ENCODE assay signal across 4 worm cellular contexts in the genomic region with DNA sequence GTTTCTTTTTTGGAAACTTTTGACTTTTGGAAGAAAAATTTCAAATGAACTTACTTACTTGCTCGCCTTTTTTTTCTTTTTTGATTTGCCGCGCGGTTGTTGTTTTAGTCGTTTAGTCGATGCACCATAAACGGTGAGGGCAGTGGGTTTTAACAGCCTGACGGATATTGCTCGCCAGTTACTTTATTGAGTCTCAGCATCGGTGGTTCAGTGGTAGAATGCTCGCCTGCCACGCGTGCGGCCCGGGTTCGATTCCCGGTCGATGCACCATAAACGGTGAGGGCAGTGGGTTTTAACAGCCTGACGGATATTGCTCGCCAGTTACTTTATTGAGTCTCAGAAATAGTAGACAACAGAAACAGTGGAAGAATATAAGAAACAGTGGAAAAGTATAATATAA.
TF ChIP-seq lines count a peak whose summit lies in the region.

No protein-coding gene starts in this region.

TF ChIP-seq in whole organism, L4 larva, 104 proteins besides CTCF, POLR2A, EP300 and RAD21:
- TF ChIP-seq tra-1 (GFP tag; IDR thresholded peaks at IDR 0.05; lab: Robert Waterston, UW) (0 out of 2 replicates have a peak, but pooled peaks have one; percentile 14), lim-7 (GFP tag; IDR thresholded peaks at IDR 0.05; lab: Robert Waterston, UW) (peak; percentile 49; the same call in 1 of the 2 replicates)

TF ChIP-seq in whole organism, early embryonic, 17 proteins besides CTCF, POLR2A, EP300 and RAD21:
- TF ChIP-seq flt-1 (GFP tag; IDR thresholded peaks at IDR 0.05; lab: Robert Waterston, UW) (peak; percentile 23; the same call in 1 of the 2 replicates), pes-1 (GFP tag; IDR thresholded peaks at IDR 0.05; lab: Robert Waterston, UW) (peak; percentile 68), sea-1 (GFP tag; conservative IDR thresholded peaks at IDR 0.05; lab: Robert Waterston, UW) (0 out of 2 replicates have a peak, but pooled peaks have one; percentile 35), scrt-1 (GFP tag; IDR thresholded peaks at IDR 0.05; lab: Robert Waterston, UW) (peak; percentile 46; the same call in 1 of the 2 replicates)

TF ChIP-seq in whole organism, midembryonic, 9 proteins besides CTCF, POLR2A, EP300 and RAD21:
- TF ChIP-seq flt-1 (GFP tag; IDR thresholded peaks at IDR 0.05; lab: Robert Waterston, UW) (peak; percentile 47; the same call in 1 of the 2 replicates), T22C8.4 (GFP tag; IDR thresholded peaks at IDR 0.05; lab: Robert Waterston, UW) (0 out of 2 replicates have a peak, but pooled peaks have one; percentile 26)

TF ChIP-seq in whole organism, young adult, 124 proteins besides CTCF, POLR2A, EP300 and RAD21:
- TF ChIP-seq D2030.7 (GFP tag; IDR thresholded peaks at IDR 0.05; lab: Robert Waterston, UW) (peak; percentile 63), rpc-1 (optimal IDR thresholded peaks at IDR 0.05; lab: Kevin White, UChicago) (peak; percentile 27), rpc-1 (tag; optimal IDR thresholded peaks at IDR 0.05; lab: Kevin White, UChicago) (peak; percentile 67), lin-26 (GFP tag; IDR thresholded peaks at IDR 0.05; lab: Robert Waterston, UW) (peak; percentile 67; the same call in 1 of the 2 replicates), B0261.1 (tag; optimal IDR thresholded peaks at IDR 0.05; lab: Kevin White, UChicago) (peak; percentile 46), tbp1 (GFP tag; optimal IDR thresholded peaks at IDR 0.05; lab: Kevin White, UChicago) (peak; percentile 73)
TF ChIP-seq in whole organism, young adult: peak in this region for 5; not testable (repeated sequence) for 119.
